Fruit fly (Drosophila melanogaster) whole organism, embryonic: ENCODE measurements around the gene Tengl3.

Source experiments
- Ada2b ChIP-seq: fragments of 200-800 bp; sonication (Bioruptor generic); IDR thresholded peaks from 2 replicates; pipeline ENCODE4 v1.3.6; 2022; ENCODE audit warnings: missing biosample characterization, missing genetic modification characterization
- Atf-2 ChIP-seq: fragments of 200-800 bp; sonication (Bioruptor generic); optimal IDR thresholded peaks from 2 replicates; lab custom pipeline; 2016; ENCODE audit warnings: missing biosample characterization, missing genetic modification characterization
- B-H1 ChIP-seq: fragments of 200-800 bp; sonication (Bioruptor generic); IDR thresholded peaks from 3 replicates; pipeline ENCODE4 v1.3.6; 2022; ENCODE audit warnings: missing biosample characterization, missing genetic modification characterization
- BEAF-32 ChIP-seq: fragments of 200-800 bp; sonication (Bioruptor generic); optimal IDR thresholded peaks from 3 replicates; lab custom pipeline; 2017; ENCODE audit warnings: missing biosample characterization, missing genetic modification characterization, mild to moderate bottlenecking, moderate library complexity, missing genetic modification reagents
- CG10565 ChIP-seq: fragments of 200-800 bp; sonication (Bioruptor generic); optimal IDR thresholded peaks from 3 replicates; lab custom pipeline; 2016; ENCODE audit warnings: missing biosample characterization, mild to moderate bottlenecking, missing genetic modification characterization
- CG10654 ChIP-seq: fragments of 200-800 bp; sonication (Bioruptor generic); optimal IDR thresholded peaks from 2 replicates; lab custom pipeline; 2016; ENCODE audit warnings: missing biosample characterization, missing genetic modification characterization
- CG11398 ChIP-seq: fragments of 200-800 bp; sonication (Bioruptor generic); optimal IDR thresholded peaks from 2 replicates; lab custom pipeline; 2016; ENCODE audit warnings: missing biosample characterization, missing genetic modification characterization
- CG11504 ChIP-seq: fragments of 200-800 bp; sonication (Bioruptor generic); optimal IDR thresholded peaks from 3 replicates; lab custom pipeline; 2019; ENCODE audit warnings: missing biosample characterization, mild to moderate bottlenecking, missing genetic modification characterization, moderate library complexity
- CG11560 ChIP-seq: fragments of 200-800 bp; sonication (Bioruptor generic); IDR thresholded peaks from 3 replicates; pipeline ENCODE4 v1.3.6; 2022; ENCODE audit warnings: missing biosample characterization, missing genetic modification characterization
- CG14965 ChIP-seq: fragments of 200-800 bp; sonication (Bioruptor generic); optimal IDR thresholded peaks from 2 replicates; lab custom pipeline; 2016; ENCODE audit warnings: missing biosample characterization, missing genetic modification characterization, borderline replicate concordance
- CG17568 ChIP-seq: fragments of 200-800 bp; sonication (Bioruptor generic); optimal IDR thresholded peaks from 2 replicates; lab custom pipeline; 2018; ENCODE audit warnings: missing biosample characterization, mild to moderate bottlenecking, missing genetic modification characterization, moderate library complexity
- CG17912 ChIP-seq: fragments of 200-800 bp; sonication (Bioruptor generic); optimal IDR thresholded peaks from 2 replicates; lab custom pipeline; 2018; ENCODE audit warnings: missing biosample characterization, mild to moderate bottlenecking, missing genetic modification characterization
- CG18011 ChIP-seq: fragments of 200-800 bp; sonication (Bioruptor generic); optimal IDR thresholded peaks from 2 replicates; lab custom pipeline; 2017; ENCODE audit warnings: missing biosample characterization, missing genetic modification characterization, mild to moderate bottlenecking, moderate library complexity, missing genotype
- CG34422 ChIP-seq: fragments of 200-800 bp; sonication (Bioruptor generic); IDR thresholded peaks from 3 replicates; pipeline ENCODE4 v1.3.6; 2022; ENCODE audit warnings: missing biosample characterization, missing genetic modification characterization
- CG3838 ChIP-seq: fragments of 200-800 bp; sonication (Bioruptor generic); optimal IDR thresholded peaks from 3 replicates; lab custom pipeline; 2016; ENCODE audit warnings: missing biosample characterization, missing genetic modification characterization
- CG42726 ChIP-seq: fragments of 200-800 bp; sonication (Bioruptor generic); IDR thresholded peaks from 2 replicates; pipeline ENCODE4 v1.3.6; 2022; ENCODE audit warnings: missing biosample characterization, missing genetic modification characterization; ENCODE audit not compliant: partially characterized antibody
- CG4707 ChIP-seq: fragments of 200-800 bp; sonication (Bioruptor generic); optimal IDR thresholded peaks from 2 replicates; lab custom pipeline; 2018; ENCODE audit warnings: missing biosample characterization, mild to moderate bottlenecking, missing genetic modification characterization, moderate library complexity
- CG4820 ChIP-seq: fragments of 200-800 bp; sonication (Bioruptor generic); optimal IDR thresholded peaks from 3 replicates; lab custom pipeline; 2016; ENCODE audit warnings: missing biosample characterization, missing genetic modification characterization
- CG5953 ChIP-seq: fragments of 200-800 bp; sonication (Bioruptor generic); IDR thresholded peaks from 2 replicates; pipeline ENCODE4 v1.3.6; 2022; ENCODE audit warnings: missing biosample characterization, missing genetic modification characterization
- CG6689 ChIP-seq: fragments of 200-800 bp; sonication (Bioruptor generic); IDR thresholded peaks from 2 replicates; pipeline ENCODE4 v1.3.6; 2022; ENCODE audit warnings: missing biosample characterization, missing genetic modification characterization
- CG6813 ChIP-seq: fragments of 200-800 bp; sonication (Bioruptor generic); optimal IDR thresholded peaks from 2 replicates; lab custom pipeline; 2017; ENCODE audit warnings: missing biosample characterization, missing genetic modification characterization, mild to moderate bottlenecking, moderate library complexity, missing genetic modification reagents
- CG7963 ChIP-seq: fragments of 200-800 bp; sonication (Bioruptor generic); IDR thresholded peaks from 3 replicates; pipeline ENCODE4 v1.3.6; 2022; ENCODE audit warnings: missing biosample characterization, missing genetic modification characterization; ENCODE audit not compliant: partially characterized antibody
- Dip2 ChIP-seq: fragments of 200-800 bp; sonication (Bioruptor generic); IDR thresholded peaks from 2 replicates; pipeline ENCODE4 v1.3.6; 2022; ENCODE audit warnings: missing biosample characterization, missing genetic modification characterization
- Doc3 ChIP-seq: fragments of 200-800 bp; sonication (Bioruptor generic); IDR thresholded peaks from 3 replicates; pipeline ENCODE4 v1.3.6; 2022; ENCODE audit warnings: missing biosample characterization, missing genetic modification characterization; ENCODE audit not compliant: partially characterized antibody
- Eip74EF ChIP-seq, 2 experiments: fragments of 200-800 bp in 1 of 2; fragments of >200 bp in 1 of 2; sonication (Bioruptor generic) in 1 of 2; optimal IDR thresholded peaks; 2 replicates each; lab custom pipeline; 2017 to 2019; ENCODE audit warnings: missing biosample characterization in 2 of 2, missing genetic modification characterization in 2 of 2, mild to moderate bottlenecking in 1 of 2, moderate library complexity in 1 of 2
- HLH4C ChIP-seq: fragments of 200-800 bp; sonication (Bioruptor generic); IDR thresholded peaks from 3 replicates; pipeline ENCODE4 v1.3.6; 2022; ENCODE audit warnings: missing biosample characterization, missing genetic modification characterization; ENCODE audit not compliant: partially characterized antibody
- Jarid2 ChIP-seq: fragments of 200-800 bp; sonication (Bioruptor generic); optimal IDR thresholded peaks from 3 replicates; lab custom pipeline; 2017; ENCODE audit warnings: mild to moderate bottlenecking, missing biosample characterization, missing genetic modification reagents, missing genetic modification characterization
- MESR4 ChIP-seq: fragments of 200-800 bp; sonication (Bioruptor generic); optimal IDR thresholded peaks from 2 replicates; lab custom pipeline; 2018; ENCODE audit warnings: missing biosample characterization, mild to moderate bottlenecking, missing genetic modification characterization, moderate library complexity
- Max ChIP-seq: fragments of 200-800 bp; sonication (Bioruptor generic); optimal IDR thresholded peaks from 2 replicates; lab custom pipeline; 2016; ENCODE audit warnings: missing biosample characterization, mild to moderate bottlenecking, missing genetic modification characterization
- Sin3A ChIP-seq: fragments of >200 bp; optimal IDR thresholded peaks from 2 replicates; lab custom pipeline; 2018
- Stat92E ChIP-seq, 3 experiments: fragments of >200 bp in 2 of 3; fragments of 200-800 bp in 1 of 3; sonication (Bioruptor generic) in 1 of 3; optimal IDR thresholded peaks; 2 replicates each; lab custom pipeline; 2017 to 2019; ENCODE audit warnings: missing biosample characterization in 3 of 3, missing genetic modification characterization in 3 of 3, mild to moderate bottlenecking in 1 of 3, moderate library complexity in 1 of 3
- ab ChIP-seq: fragments of 200-800 bp; sonication (Bioruptor generic); optimal IDR thresholded peaks from 2 replicates; lab custom pipeline; 2016; ENCODE audit warnings: missing biosample characterization, missing genetic modification characterization
- az2 ChIP-seq: fragments of 200-800 bp; sonication (Bioruptor generic); optimal IDR thresholded peaks from 3 replicates; lab custom pipeline; 2016; ENCODE audit warnings: missing biosample characterization, missing genetic modification characterization
- bcd ChIP-seq: fragments of 200-800 bp; sonication (Bioruptor generic); optimal IDR thresholded peaks from 2 replicates; lab custom pipeline; 2017; ENCODE audit warnings: missing biosample characterization, mild to moderate bottlenecking, missing genetic modification characterization
- chm ChIP-seq: fragments of 200-800 bp; sonication (Bioruptor generic); IDR thresholded peaks from 2 replicates; pipeline ENCODE4 v1.3.6; 2022; ENCODE audit warnings: missing biosample characterization, missing genetic modification characterization
- dmrt11E ChIP-seq: fragments of 200-800 bp; sonication (Bioruptor generic); optimal IDR thresholded peaks from 3 replicates; lab custom pipeline; 2018; ENCODE audit warnings: missing biosample characterization, mild to moderate bottlenecking, missing genetic modification characterization, moderate library complexity
- fd64A ChIP-seq: fragments of 200-800 bp; sonication (Bioruptor generic); optimal IDR thresholded peaks from 3 replicates; lab custom pipeline; 2018; ENCODE audit warnings: missing biosample characterization, mild to moderate bottlenecking, missing genetic modification characterization
- gem ChIP-seq: fragments of 200-800 bp; sonication (Bioruptor generic); optimal IDR thresholded peaks from 2 replicates; lab custom pipeline; 2019; ENCODE audit warnings: missing biosample characterization, mild to moderate bottlenecking, missing genetic modification characterization, moderate library complexity
- grau ChIP-seq: fragments of 200-800 bp; optimal IDR thresholded peaks from 3 replicates; lab custom pipeline; 2019; ENCODE audit warnings: missing biosample characterization, mild to moderate bottlenecking, missing genetic modification characterization, moderate library complexity
- gsb ChIP-seq: fragments of 200-800 bp; sonication (Bioruptor generic); IDR thresholded peaks from 2 replicates; pipeline ENCODE4 v1.3.6; 2022; ENCODE audit warnings: missing biosample characterization, missing genetic modification characterization
- hb ChIP-seq: fragments of 200-800 bp; sonication (Bioruptor generic); IDR thresholded peaks from 3 replicates; pipeline ENCODE4 v1.3.6; 2022; ENCODE audit warnings: missing biosample characterization, missing genetic modification characterization; ENCODE audit not compliant: partially characterized antibody
- jumu ChIP-seq: fragments of 200-800 bp; sonication (Bioruptor generic); optimal IDR thresholded peaks from 3 replicates; lab custom pipeline; 2016; ENCODE audit warnings: missing biosample characterization, missing genetic modification characterization
- kni ChIP-seq: fragments of 200-800 bp; sonication (Bioruptor generic); optimal IDR thresholded peaks from 3 replicates; lab custom pipeline; 2017; ENCODE audit warnings: mild to moderate bottlenecking, missing biosample characterization, missing genetic modification reagents, missing genetic modification characterization
- org-1 ChIP-seq: fragments of 200-800 bp; sonication (Bioruptor generic); optimal IDR thresholded peaks from 2 replicates; lab custom pipeline; 2017; ENCODE audit warnings: missing biosample characterization, missing genetic modification characterization
- sens ChIP-seq: fragments of 200-800 bp; sonication (Bioruptor generic); peaks from one replicate; lab custom pipeline; 2016; ENCODE audit warnings: missing biosample characterization, missing genetic modification characterization
- slbo ChIP-seq: fragments of 200-800 bp; sonication (Bioruptor generic); IDR thresholded peaks from 2 replicates; pipeline ENCODE4 v1.3.6; 2022; ENCODE audit warnings: missing biosample characterization, missing genetic modification characterization
- sr ChIP-seq: fragments of 200-800 bp; sonication (Bioruptor generic); IDR thresholded peaks from 3 replicates; pipeline ENCODE4 v1.3.6; 2022; ENCODE audit warnings: missing biosample characterization, missing genetic modification characterization
- stc ChIP-seq: fragments of 200-800 bp; sonication (Bioruptor generic); IDR thresholded peaks from 2 replicates; pipeline ENCODE4 v1.3.6; 2022; ENCODE audit warnings: missing biosample characterization, missing genetic modification characterization

Gene Tengl3

DNA sequence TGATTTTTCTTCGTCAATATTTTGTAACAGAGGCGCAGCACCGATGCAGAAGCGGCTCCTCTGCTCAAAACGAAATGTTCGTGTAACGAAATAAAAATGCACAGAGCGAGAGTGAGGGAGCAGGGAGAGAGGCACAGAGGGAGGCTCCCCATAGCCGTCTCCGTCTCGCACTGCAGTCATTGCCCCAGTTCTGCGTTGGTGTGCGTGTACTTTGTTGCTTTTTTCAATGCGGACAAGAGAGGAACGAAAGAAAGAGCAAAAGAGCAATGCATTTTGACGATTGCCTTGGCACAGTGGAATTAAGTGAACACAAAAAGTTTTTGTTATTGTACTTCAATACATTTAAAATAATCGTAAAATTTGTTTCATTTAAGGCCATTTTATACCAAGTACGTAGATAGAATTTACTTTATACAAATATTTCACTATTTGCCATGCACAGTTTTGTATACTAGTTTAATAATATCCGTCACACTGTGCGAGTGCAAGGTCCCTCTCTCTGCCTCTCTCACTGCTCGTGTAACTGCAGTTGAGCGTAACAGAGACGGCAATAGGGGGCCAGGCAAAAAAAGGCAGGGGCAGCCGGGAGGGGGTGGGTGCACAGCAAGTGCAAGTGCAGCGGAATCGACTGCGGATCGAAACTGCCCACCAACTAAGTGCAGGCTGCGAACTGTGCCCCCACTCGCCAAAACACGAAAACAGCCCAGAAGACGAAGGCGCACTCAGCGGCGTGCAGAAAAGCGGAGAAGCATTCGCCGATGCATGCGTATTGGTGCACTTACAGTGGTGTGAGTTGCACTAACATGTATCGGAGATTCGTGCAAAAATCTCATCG is 35.8 kb downstream of the Tengl3 start (continued):
- peak; percentile 100 for TF ChIP-seq stc
- peak; percentile 90 for TF ChIP-seq hb (GFP tag; lab: Robert Waterston, UW)
- peak; percentile 99 for TF ChIP-seq Ada2b
- TF ChIP-seq slbo: peak; percentile 83
- peak; percentile 97 for TF ChIP-seq bcd (GFP tag; lab: Kevin White, UChicago)
- peak; percentile 79 for TF ChIP-seq gsb (GFP tag; lab: Robert Waterston, UW)
- peak; percentile 97 for TF ChIP-seq CG17568 (GFP tag; lab: Kevin White, UChicago)
- TF ChIP-seq CG4820 (GFP tag; lab: Kevin White, UChicago): peak; percentile 99
- peak; percentile 98 for TF ChIP-seq Max (GFP tag; lab: Kevin White, UChicago)
- peak; percentile 96 for TF ChIP-seq CG11398 (GFP tag; lab: Kevin White, UChicago)
- peak; percentile 98 for TF ChIP-seq B-H1 (GFP tag; lab: Robert Waterston, UW)
- TF ChIP-seq sens (GFP tag; lab: Kevin White, UChicago): peak; percentile 100
- TF ChIP-seq grau: peak; percentile 97
- TF ChIP-seq chm: peak; percentile 99
- TF ChIP-seq CG4707: peak; percentile 98
- TF ChIP-seq Atf-2 (GFP tag; lab: Kevin White, UChicago): peak; percentile 98
- peak; percentile 99 for TF ChIP-seq org-1
- peak; percentile 78 for TF ChIP-seq CG18011 (GFP tag; lab: Kevin White, UChicago)
- peak; percentile 12 for TF ChIP-seq BEAF-32 (GFP tag; lab: Kevin White, UChicago)
- peak; percentile 98 for TF ChIP-seq CG10654
- TF ChIP-seq CG42726 (GFP tag; lab: Robert Waterston, UW): no peak
- TF ChIP-seq az2 (GFP tag; lab: Kevin White, UChicago): peak; percentile 100
- TF ChIP-seq Eip74EF (GFP tag; optimal IDR thresholded peaks at IDR 0.05; lab: Kevin White, UChicago): peak in 1 of 2 experiments; percentile 99
- peak; percentile 57 for TF ChIP-seq CG17912 (GFP tag; lab: Kevin White, UChicago)
- peak; percentile 96 for TF ChIP-seq CG10565 (GFP tag; lab: Kevin White, UChicago)
- peak; percentile 98 for TF ChIP-seq jumu (GFP tag; lab: Kevin White, UChicago)
- TF ChIP-seq kni (GFP tag; lab: Kevin White, UChicago): peak; percentile 96
- TF ChIP-seq fd64A: peak; percentile 99
- TF ChIP-seq CG6689 (GFP tag; lab: Robert Waterston, UW): peak; percentile 99
- TF ChIP-seq CG11504 (tag; lab: Kevin White, UChicago): peak; percentile 98
- TF ChIP-seq HLH4C (GFP tag; lab: Robert Waterston, UW): peak; percentile 72
- peak; percentile 75 for TF ChIP-seq MESR4 (GFP tag; lab: Kevin White, UChicago)
- TF ChIP-seq CG34422 (GFP tag; lab: Robert Waterston, UW): peak; percentile 99
- peak; percentile 64 for TF ChIP-seq Dip2 (GFP tag; lab: Robert Waterston, UW)
- peak; percentile 99 for TF ChIP-seq CG6813 (GFP tag; lab: Kevin White, UChicago)
- peak; percentile 90 for TF ChIP-seq Jarid2
- peak; percentile 86 for TF ChIP-seq CG11560 (tag; lab: Robert Waterston, UW)
- TF ChIP-seq Stat92E (GFP tag; optimal IDR thresholded peaks at IDR 0.05; lab: Kevin White, UChicago): peak in 1 of 3 experiments; percentile 100
- TF ChIP-seq CG5953: peak; percentile 99
- peak; percentile 95 for TF ChIP-seq ab (GFP tag; lab: Kevin White, UChicago)
- peak; percentile 100 for TF ChIP-seq gem
- peak; percentile 66 for TF ChIP-seq Doc3 (GFP tag; lab: Robert Waterston, UW)
- peak; percentile 65 for TF ChIP-seq CG7963
- peak; percentile 85 for TF ChIP-seq CG14965
- no peak for TF ChIP-seq Sin3A (lab: Kevin White, UChicago)
- TF ChIP-seq CG3838 (GFP tag; lab: Kevin White, UChicago): peak; percentile 93
- peak; percentile 100 for TF ChIP-seq dmrt11E (tag; lab: Kevin White, UChicago)
- TF ChIP-seq sr (GFP tag; lab: Robert Waterston, UW): peak; percentile 95
